Worm (Caenorhabditis elegans): ENCODE data around the gene aqp-4.

- TF ChIP-seq sptf-1 (tag; optimal IDR thresholded peaks at IDR 0.05) (no peak), elt-3 (tag; optimal IDR thresholded peaks at IDR 0.05) (no peak), nhr-12 (tag; optimal IDR thresholded peaks at IDR 0.05) (no peak), ceh-83 (GFP tag; optimal IDR thresholded peaks at IDR 0.05) (no peak), mls-2 (tag; optimal IDR thresholded peaks at IDR 0.05) (no peak), M03D4.4 (tag; optimal IDR thresholded peaks at IDR 0.05) (no peak), ztf-11 (tag; optimal IDR thresholded peaks at IDR 0.05) (no peak), blmp-1 (tag; optimal IDR thresholded peaks at IDR 0.05) (no peak)
Measured at ce11 chrV:9714909-9715308, 22.4 kb upstream of the aqp-4 start, which contains the start of gene F40F9.3.

Measured in whole organism, mixed stage, embryonic.